Worm (Caenorhabditis elegans) whole organism, mixed stage, embryonic: ENCODE data around the gene F52E1.2.

Source experiments
- elt-3 ChIP-seq: fragments of 150-350 bp; optimal IDR thresholded peaks from 2 replicates; lab custom pipeline; 2014; ENCODE audit warnings: missing biosample characterization, missing genetic modification characterization
- snpc-4 ChIP-seq: fragments of 150-350 bp; optimal IDR thresholded peaks from 2 replicates; lab custom pipeline; 2014; ENCODE audit warnings: missing biosample characterization, missing genetic modification characterization

DNA sequence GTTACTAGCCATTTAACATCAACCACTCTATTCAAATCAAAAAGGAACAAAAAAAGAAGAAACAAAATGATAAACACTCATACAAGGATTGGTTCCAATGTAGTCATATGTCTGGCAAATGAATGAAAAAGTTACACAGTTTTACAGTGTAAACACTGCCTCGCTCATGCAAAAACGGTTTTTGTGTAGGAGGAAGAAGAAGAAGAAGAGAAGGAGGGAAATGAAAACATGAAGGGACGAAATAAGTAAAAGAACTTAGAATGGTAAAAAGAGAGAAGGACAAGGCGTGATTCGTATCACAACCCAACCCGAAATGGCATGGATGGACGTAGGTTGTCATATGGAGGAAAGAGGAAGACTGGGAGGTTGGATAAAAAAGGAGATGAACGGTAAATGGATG, 3.5 kb upstream of the F52E1.2 start:
- TF ChIP-seq elt-3 (tag; lab: Kevin White, UChicago) (no peak), snpc-4 (no peak)
